Worm (Caenorhabditis elegans): Measurements from ENCODE around the gene C33G3.5.

C33G3.5 gene

ce11 chrX:14101986-14102385 lies 23.5 kb upstream of the C33G3.5 start, which contains the start of gene F16B12.6 (continued):
- TF ChIP-seq nhr-25 (tag; optimal IDR thresholded peaks at IDR 0.05): peak; percentile 80
- TF ChIP-seq jun-1 (tag; optimal IDR thresholded peaks at IDR 0.05): peak; percentile 47
- peak; percentile 92 for TF ChIP-seq lin-15B (tag; optimal IDR thresholded peaks at IDR 0.05)
- TF ChIP-seq pqm-1 (tag; optimal IDR thresholded peaks at IDR 0.05): peak; percentile 43
- peak; percentile 2 for TF ChIP-seq lsy-12 (tag; optimal IDR thresholded peaks at IDR 0.05)

- TF ChIP-seq nhr-67 (tag; optimal IDR thresholded peaks at IDR 0.05) (no peak), R02D3.7 (tag; optimal IDR thresholded peaks at IDR 0.05) (no peak), nfya-1 (tag; optimal IDR thresholded peaks at IDR 0.05; ENCODE audit: insufficient read depth) (peak; percentile 22), hmg-11 (tag; optimal IDR thresholded peaks at IDR 0.05) (peak; percentile 11)
Observed at ce11 chrX:14098618-14099118, 20.2 kb upstream of the C33G3.5 start, which contains the start of gene F16B12.4. F16B12.4 (minus strand) TSS chrX:14098668.

DNA sequence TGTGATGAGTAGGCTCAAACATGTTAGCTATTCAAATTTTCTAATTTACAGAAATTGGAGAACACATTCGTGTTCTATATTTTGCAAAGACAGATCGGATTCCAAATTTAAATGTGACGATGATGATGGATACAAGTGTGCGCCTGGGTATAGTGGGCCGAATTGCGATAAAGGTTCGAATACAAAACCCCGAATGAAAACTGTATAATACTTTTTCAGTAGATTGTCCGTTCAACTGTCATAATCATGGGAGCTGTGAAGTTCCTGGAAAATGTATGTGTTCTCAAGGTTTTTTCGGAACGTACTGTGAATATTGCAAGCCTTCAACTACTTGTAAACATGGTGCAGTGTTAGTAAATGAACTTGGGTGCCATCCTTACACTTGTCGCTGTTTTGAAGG lies 12.5 kb upstream of the C33G3.5 start:
- TF ChIP-seq ztf-4 (tag; optimal IDR thresholded peaks at IDR 0.05) (no peak), pqm-1 (tag; optimal IDR thresholded peaks at IDR 0.05) (no peak), elt-1 (tag; optimal IDR thresholded peaks at IDR 0.05) (no peak), unc-62 (GFP tag; optimal IDR thresholded peaks at IDR 0.05) (no peak), nhr-23 (tag; optimal IDR thresholded peaks at IDR 0.05) (no peak), nfya-1 (tag; optimal IDR thresholded peaks at IDR 0.05; ENCODE audit: insufficient read depth) (no peak), hmg-11 (tag; optimal IDR thresholded peaks at IDR 0.05) (no peak), ceh-28 (tag; optimal IDR thresholded peaks at IDR 0.05) (no peak), nhr-28 (tag; optimal IDR thresholded peaks at IDR 0.05) (no peak), skn-1 (tag; optimal IDR thresholded peaks at IDR 0.05) (no peak), fkh-10 (GFP tag; optimal IDR thresholded peaks at IDR 0.05) (no peak)

ce11 chrX:14090089-14090488 lies 11.6 kb upstream of the C33G3.5 start, which contains the start of gene dsl-4:
dsl-4 (plus strand) TSS chrX:14090389.
- TF ChIP-seq unc-39 (tag; optimal IDR thresholded peaks at IDR 0.05) (no peak), ceh-82 (tag; optimal IDR thresholded peaks at IDR 0.05) (no peak), skn-1 (tag; optimal IDR thresholded peaks at IDR 0.05) (no peak), nhr-43 (tag; optimal IDR thresholded peaks at IDR 0.05; ENCODE audit: poor library complexity, severe bottlenecking) (no peak), ztf-4 (tag; optimal IDR thresholded peaks at IDR 0.05) (no peak), egl-27 (tag; optimal IDR thresholded peaks at IDR 0.05) (no peak), nhr-11 (tag; optimal IDR thresholded peaks at IDR 0.05) (no peak), nhr-77 (tag; optimal IDR thresholded peaks at IDR 0.05) (no peak), ceh-9 (tag; optimal IDR thresholded peaks at IDR 0.05) (no peak), fkh-2 (tag; optimal IDR thresholded peaks at IDR 0.05) (no peak), ztf-11 (tag; optimal IDR thresholded peaks at IDR 0.05) (no peak), elt-2 (tag; optimal IDR thresholded peaks at IDR 0.05) (no peak), fos-1 (tag; optimal IDR thresholded peaks at IDR 0.05) (no peak), snpc-4 (tag; optimal IDR thresholded peaks at IDR 0.05) (no peak), eor-1 (tag; optimal IDR thresholded peaks at IDR 0.05) (no peak), nfya-1 (tag; optimal IDR thresholded peaks at IDR 0.05; ENCODE audit: insufficient read depth) (no peak), elt-1 (tag; optimal IDR thresholded peaks at IDR 0.05) (no peak)

- no peak for TF ChIP-seq ceh-28 (tag; optimal IDR thresholded peaks at IDR 0.05)
- no peak for TF ChIP-seq mml-1 (tag; optimal IDR thresholded peaks at IDR 0.05)
- TF ChIP-seq mdl-1 (tag; optimal IDR thresholded peaks at IDR 0.05): no peak
- TF ChIP-seq nhr-23 (tag; optimal IDR thresholded peaks at IDR 0.05): no peak
- no peak for TF ChIP-seq elt-3 (tag; optimal IDR thresholded peaks at IDR 0.05)
- no peak for TF ChIP-seq fkh-2 (tag; optimal IDR thresholded peaks at IDR 0.05)
- TF ChIP-seq unc-62 (GFP tag; optimal IDR thresholded peaks at IDR 0.05): no peak
- TF ChIP-seq fkh-10 (GFP tag; optimal IDR thresholded peaks at IDR 0.05): no peak
- TF ChIP-seq nhr-25 (tag; optimal IDR thresholded peaks at IDR 0.05): no peak
- no peak for TF ChIP-seq nhr-77 (tag; optimal IDR thresholded peaks at IDR 0.05)
- TF ChIP-seq nhr-76 (tag; optimal IDR thresholded peaks at IDR 0.05): no peak
- TF ChIP-seq nhr-12 (tag; optimal IDR thresholded peaks at IDR 0.05): no peak
- TF ChIP-seq nfya-1 (tag; optimal IDR thresholded peaks at IDR 0.05; ENCODE audit: insufficient read depth): no peak
Observed at ce11 chrX:14085208-14085607, 6.7 kb upstream of the C33G3.5 start, which contains the start of gene F16B12.1. F16B12.1 (plus strand) TSS chrX:14085508.
